Worm (Caenorhabditis elegans): ENCODE measurements around the gene doxa-1.

The doxa-1 gene

DNA sequence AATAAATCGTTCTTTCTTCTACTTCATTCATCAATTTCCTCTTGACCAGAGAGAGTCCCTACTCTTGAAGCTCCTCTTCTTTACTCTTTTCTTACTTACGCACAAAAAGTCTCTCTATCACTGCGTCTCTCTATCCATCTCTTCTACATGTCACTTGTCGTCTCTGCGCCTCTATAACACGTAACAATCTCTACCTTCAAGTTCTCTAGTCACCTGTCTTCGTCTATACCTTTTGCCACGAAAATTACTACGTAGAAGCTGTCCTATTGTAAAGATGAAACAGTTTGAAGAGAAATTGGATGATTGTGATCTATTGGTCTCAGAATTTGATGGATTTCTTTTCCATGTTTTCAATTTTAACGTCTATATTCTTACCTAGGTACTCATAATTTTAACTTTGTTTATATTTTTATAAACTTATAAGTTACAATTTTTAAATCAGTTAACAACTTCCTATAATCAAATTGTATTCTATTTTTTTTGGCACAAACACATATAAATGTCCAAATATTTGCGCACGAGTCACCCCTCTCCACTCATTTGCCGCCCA lies 24.0 kb upstream of the doxa-1 start, which contains the start of gene C02D5.2:
Gene C02D5.2, plus strand, starts transcription at position 500 of the 550 bp plus-strand sequence.
- TF ChIP-seq med-1 (GFP tag; optimal IDR thresholded peaks at IDR 0.05; ENCODE audit: insufficient read depth) (no peak), cog-1 (tag; optimal IDR thresholded peaks at IDR 0.05) (peak; percentile 44), klf-2 (GFP tag; conservative IDR thresholded peaks at IDR 0.05) (no peak)

DNA sequence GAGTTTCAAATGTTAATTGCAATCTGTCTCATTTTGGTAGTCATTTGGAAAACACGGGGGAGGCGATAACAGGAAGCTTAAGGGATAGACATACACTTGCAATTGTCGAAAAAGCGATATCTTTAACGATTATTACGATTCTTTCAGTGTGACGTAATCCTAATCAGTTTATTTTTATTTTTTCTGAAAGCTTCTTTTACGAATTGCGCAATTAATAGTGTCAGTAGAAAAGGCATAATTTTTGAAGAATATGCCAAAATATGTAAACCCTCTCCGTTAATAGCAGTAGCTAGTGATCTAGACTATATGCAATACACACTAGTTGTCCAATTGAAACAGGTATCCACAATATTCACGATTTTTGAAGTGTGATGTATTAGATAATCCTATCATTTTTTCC lies 20.5 kb upstream of the doxa-1 start:
- TF ChIP-seq T22C8.4 (GFP tag; IDR thresholded peaks at IDR 0.05) (no peak), klf-2 (GFP tag; conservative IDR thresholded peaks at IDR 0.05) (no peak), tab-1 (GFP tag; IDR thresholded peaks at IDR 0.05) (no peak), ztf-29 (GFP tag; IDR thresholded peaks at IDR 0.05) (no peak), flt-1 (GFP tag; IDR thresholded peaks at IDR 0.05) (no peak), ref-1 (GFP tag; conservative IDR thresholded peaks at IDR 0.05) (no peak), ztf-23 (GFP tag; IDR thresholded peaks at IDR 0.05) (no peak), med-1 (GFP tag; optimal IDR thresholded peaks at IDR 0.05; ENCODE audit: insufficient read depth) (no peak), cog-1 (tag; optimal IDR thresholded peaks at IDR 0.05) (no peak)

DNA sequence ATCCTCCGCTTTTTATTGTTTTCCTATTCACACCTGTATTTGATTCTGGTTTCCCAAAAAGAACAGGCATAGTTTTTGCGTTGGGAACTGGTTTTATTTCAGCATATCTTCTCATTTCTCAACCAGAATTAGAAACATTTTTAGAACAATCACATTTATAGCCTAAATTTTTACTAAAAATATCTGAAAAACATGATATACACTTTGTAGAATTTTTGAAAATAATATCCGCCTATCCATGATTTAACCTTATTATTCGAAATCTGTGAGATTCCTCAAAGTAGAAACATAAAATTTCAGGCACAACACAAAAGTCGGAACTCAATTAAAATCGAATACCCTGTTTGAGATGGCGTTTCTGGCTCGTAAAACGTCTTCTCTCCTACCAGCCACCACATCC lies 20.1 kb upstream of the doxa-1 start, which contains the start of gene acdh-6:
Gene acdh-6, plus strand, starts transcription at position 301 of the 400 bp plus-strand sequence.
- TF ChIP-seq ztf-29 (GFP tag; IDR thresholded peaks at IDR 0.05) (no peak), cog-1 (tag; optimal IDR thresholded peaks at IDR 0.05) (no peak), ztf-23 (GFP tag; IDR thresholded peaks at IDR 0.05) (no peak), T22C8.4 (GFP tag; IDR thresholded peaks at IDR 0.05) (no peak)

DNA sequence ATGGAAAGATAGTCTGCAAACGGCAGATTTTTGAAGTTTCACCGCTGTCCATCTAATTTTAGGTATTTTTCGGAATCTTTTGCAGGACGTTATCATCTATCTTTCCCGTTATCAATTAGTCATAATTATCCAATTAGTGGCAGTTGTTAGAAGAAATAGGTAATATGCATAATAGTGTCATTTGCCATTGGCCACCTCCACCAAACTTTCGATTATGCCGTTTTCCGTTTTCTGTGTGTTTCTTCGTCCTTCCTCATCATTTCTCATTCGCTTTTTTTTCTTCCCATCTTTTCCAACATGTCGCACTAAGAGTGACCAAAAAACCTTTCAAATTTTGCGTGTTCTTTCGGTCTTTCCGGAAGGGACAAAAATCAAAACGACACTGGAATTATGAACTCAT lies 16.5 kb upstream of the doxa-1 start:
- TF ChIP-seq ref-1 (GFP tag; conservative IDR thresholded peaks at IDR 0.05): no peak
- no peak for TF ChIP-seq T22C8.4 (GFP tag; IDR thresholded peaks at IDR 0.05)
- TF ChIP-seq flt-1 (GFP tag; IDR thresholded peaks at IDR 0.05): no peak
- no peak for TF ChIP-seq cog-1 (tag; optimal IDR thresholded peaks at IDR 0.05)
- no peak for TF ChIP-seq ztf-23 (GFP tag; IDR thresholded peaks at IDR 0.05)
- no peak for TF ChIP-seq ztf-29 (GFP tag; IDR thresholded peaks at IDR 0.05)
- no peak for TF ChIP-seq tab-1 (GFP tag; IDR thresholded peaks at IDR 0.05)
- TF ChIP-seq med-1 (GFP tag; optimal IDR thresholded peaks at IDR 0.05; ENCODE audit: insufficient read depth): no peak
- TF ChIP-seq klf-2 (GFP tag; conservative IDR thresholded peaks at IDR 0.05): no peak

DNA sequence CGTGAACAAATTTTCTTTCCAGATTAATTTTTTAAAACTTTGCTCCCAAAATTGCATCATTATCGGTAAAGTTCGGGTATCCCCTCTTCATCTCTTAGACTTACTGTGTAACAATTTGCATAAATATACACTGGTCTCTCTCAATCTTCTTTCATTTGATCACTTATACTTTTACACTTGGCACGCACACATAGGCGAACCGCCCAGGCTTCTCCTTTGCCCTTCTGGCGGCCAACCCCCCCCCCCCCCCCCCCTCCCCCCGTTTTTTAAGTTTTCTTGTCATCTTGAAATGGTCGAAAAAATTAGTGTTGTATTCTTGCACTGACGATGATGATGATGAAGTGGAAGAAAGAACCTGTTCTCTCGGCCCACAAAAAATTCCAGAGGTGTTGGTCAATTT lies 10.6 kb upstream of the doxa-1 start:
- TF ChIP-seq flt-1 (GFP tag; IDR thresholded peaks at IDR 0.05) (no peak), ref-1 (GFP tag; conservative IDR thresholded peaks at IDR 0.05) (no peak), ztf-23 (GFP tag; IDR thresholded peaks at IDR 0.05) (no peak), T22C8.4 (GFP tag; IDR thresholded peaks at IDR 0.05) (no peak), tab-1 (GFP tag; IDR thresholded peaks at IDR 0.05) (no peak), cog-1 (tag; optimal IDR thresholded peaks at IDR 0.05) (no peak), ztf-29 (GFP tag; IDR thresholded peaks at IDR 0.05) (no peak), klf-2 (GFP tag; conservative IDR thresholded peaks at IDR 0.05) (no peak), med-1 (GFP tag; optimal IDR thresholded peaks at IDR 0.05; ENCODE audit: insufficient read depth) (no peak)

DNA sequence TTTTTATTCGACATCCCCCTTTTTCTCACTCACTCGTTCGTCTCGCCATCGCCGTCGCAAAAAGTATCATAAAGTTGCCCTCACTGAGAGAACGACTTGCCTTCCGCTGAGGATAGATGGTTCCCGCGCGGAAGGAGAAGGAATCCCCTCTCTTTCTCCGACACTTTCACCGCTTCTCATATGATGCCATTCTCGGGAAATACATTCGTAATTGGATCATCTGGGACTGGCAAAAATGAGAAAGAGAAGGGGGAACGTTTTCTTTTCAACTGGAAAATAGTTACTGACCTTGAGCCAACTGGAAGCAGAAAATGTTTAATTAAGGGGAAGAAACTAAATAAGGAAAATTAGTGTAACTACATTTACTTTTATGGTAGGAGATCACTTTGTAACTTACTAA lies 9.1 kb upstream of the doxa-1 start:
- TF ChIP-seq tab-1 (GFP tag; IDR thresholded peaks at IDR 0.05): no peak

DNA sequence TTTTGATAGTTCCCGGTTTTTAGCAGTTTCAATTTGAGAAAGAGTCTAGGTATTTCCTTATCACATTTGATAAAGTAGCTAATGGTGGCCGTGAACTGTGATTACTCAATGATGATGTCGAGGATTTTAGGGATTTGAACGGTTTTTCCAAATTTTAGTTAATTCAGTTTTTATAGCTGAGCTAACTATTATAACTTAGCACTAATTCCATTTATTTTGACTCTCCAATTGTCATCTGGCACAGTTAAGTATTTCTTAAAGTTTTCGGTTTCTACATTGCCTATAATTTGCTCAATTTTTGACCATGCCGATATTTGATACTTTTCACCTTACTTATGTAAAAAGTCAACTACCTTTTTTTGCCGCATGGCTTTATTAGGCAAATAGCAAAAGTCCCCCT lies 7.6 kb upstream of the doxa-1 start:
- TF ChIP-seq ref-1 (GFP tag; conservative IDR thresholded peaks at IDR 0.05): no peak
- TF ChIP-seq T22C8.4 (GFP tag; IDR thresholded peaks at IDR 0.05): no peak
- no peak for TF ChIP-seq ztf-29 (GFP tag; IDR thresholded peaks at IDR 0.05)
- no peak for TF ChIP-seq flt-1 (GFP tag; IDR thresholded peaks at IDR 0.05)
- TF ChIP-seq med-1 (GFP tag; optimal IDR thresholded peaks at IDR 0.05; ENCODE audit: insufficient read depth): no peak
- TF ChIP-seq tab-1 (GFP tag; IDR thresholded peaks at IDR 0.05): no peak
- TF ChIP-seq ztf-23 (GFP tag; IDR thresholded peaks at IDR 0.05): no peak
- TF ChIP-seq klf-2 (GFP tag; conservative IDR thresholded peaks at IDR 0.05): no peak
- no peak for TF ChIP-seq cog-1 (tag; optimal IDR thresholded peaks at IDR 0.05)

DNA sequence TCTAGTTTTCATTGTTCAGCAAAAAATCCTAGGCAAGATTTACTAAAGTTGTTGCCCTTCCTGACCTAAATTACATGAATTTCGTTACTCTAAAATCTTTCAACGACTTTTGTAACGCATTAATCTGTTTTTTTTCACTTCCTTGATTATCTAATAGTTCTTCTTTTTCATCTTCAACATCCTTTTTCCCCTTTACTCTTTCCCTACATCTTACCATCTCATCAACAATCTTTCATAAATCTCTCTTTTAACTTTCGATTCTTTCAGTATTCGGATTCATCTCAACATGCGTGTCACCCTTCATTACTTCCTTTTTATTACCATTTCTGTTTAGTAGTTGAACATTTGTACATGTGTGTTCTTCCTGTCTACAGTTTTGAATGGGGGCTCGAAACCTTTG lies 7.0 kb upstream of the doxa-1 start:
- TF ChIP-seq klf-2 (GFP tag; conservative IDR thresholded peaks at IDR 0.05) (no peak), ztf-29 (GFP tag; IDR thresholded peaks at IDR 0.05) (no peak), cog-1 (tag; optimal IDR thresholded peaks at IDR 0.05) (no peak), ref-1 (GFP tag; conservative IDR thresholded peaks at IDR 0.05) (no peak), T22C8.4 (GFP tag; IDR thresholded peaks at IDR 0.05) (no peak), ztf-23 (GFP tag; IDR thresholded peaks at IDR 0.05) (no peak), flt-1 (GFP tag; IDR thresholded peaks at IDR 0.05) (no peak), med-1 (GFP tag; optimal IDR thresholded peaks at IDR 0.05; ENCODE audit: insufficient read depth) (no peak), tab-1 (GFP tag; IDR thresholded peaks at IDR 0.05) (no peak)

DNA sequence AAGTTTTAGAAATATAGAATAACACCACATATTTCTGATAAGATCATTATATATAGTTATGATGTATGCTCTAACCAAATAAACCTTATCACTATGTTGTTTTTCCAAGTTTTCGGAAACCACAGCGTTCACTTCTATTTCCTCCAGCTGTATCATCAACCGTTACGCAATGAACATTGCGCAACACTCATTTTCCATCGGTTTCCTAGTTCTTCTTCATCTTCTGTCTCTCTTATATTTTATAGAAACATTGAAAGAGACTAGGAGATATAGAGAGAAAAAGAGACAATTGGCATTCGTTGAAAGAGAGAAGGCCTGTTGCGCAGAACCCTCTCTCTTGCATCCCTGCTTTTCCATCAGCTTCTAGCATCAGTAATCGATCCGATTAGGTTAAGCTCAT lies 6.6 kb upstream of the doxa-1 start:
- TF ChIP-seq ztf-23 (GFP tag; IDR thresholded peaks at IDR 0.05): no peak
- TF ChIP-seq flt-1 (GFP tag; IDR thresholded peaks at IDR 0.05): no peak

DNA sequence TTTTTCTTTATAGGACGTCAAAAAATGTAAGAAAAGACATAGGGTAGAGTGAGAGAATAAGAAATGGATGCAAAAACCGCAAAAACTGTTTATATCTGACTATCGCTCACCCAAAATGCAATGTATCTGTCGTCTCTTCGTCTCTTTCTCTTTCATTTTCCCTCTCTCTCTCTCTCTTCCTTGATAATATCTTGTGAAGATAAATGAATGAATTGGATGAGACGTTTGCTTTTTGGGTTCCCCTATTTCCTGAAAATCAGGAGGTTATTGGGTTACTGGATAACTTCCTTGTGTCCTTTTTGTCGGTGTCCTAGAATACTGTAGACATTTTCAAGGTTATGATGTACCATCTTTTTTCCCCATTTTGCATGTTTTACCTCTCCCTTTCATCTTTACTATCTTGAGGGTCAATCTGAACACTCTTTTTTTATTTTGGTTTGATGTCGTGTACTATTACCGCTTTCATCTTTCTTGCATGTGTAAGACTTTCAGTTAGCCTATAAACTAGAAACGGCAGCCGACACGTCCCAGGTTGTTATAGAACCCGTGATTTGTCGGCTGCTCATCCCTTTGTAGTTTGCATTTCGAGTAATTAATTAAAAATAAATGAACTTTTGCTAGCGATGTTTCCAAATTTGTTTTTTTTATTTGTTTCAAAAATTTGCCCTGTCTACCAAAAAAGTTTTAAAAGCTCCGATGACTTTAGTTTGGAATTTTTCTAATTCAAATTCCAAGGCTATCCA lies 5.4 kb upstream of the doxa-1 start:
- no peak for TF ChIP-seq ztf-29 (GFP tag; IDR thresholded peaks at IDR 0.05)

DNA sequence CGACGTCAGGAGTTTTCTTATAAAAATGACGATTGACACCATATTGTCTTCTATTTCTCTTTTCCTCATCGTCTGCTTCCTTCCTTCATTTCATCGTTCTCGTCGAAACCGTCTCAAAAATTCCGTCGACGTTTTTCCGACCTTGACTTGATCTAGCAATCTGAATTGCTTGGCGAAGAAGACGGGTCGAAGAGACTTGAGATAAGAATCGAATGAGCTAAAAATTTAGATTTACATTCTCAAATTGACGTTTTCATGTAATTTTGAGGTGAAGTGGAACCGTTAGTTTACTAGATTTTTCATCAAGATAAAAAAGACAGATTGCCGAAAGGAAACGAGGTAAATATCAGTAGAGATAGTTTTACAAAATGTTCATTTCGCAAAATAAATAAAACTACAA lies 3.4 kb upstream of the doxa-1 start:
- no peak for TF ChIP-seq cog-1 (tag; optimal IDR thresholded peaks at IDR 0.05)
- no peak for TF ChIP-seq flt-1 (GFP tag; IDR thresholded peaks at IDR 0.05)
- no peak for TF ChIP-seq ztf-29 (GFP tag; IDR thresholded peaks at IDR 0.05)
- TF ChIP-seq ztf-23 (GFP tag; IDR thresholded peaks at IDR 0.05): no peak
- TF ChIP-seq klf-2 (GFP tag; conservative IDR thresholded peaks at IDR 0.05): no peak
- TF ChIP-seq tab-1 (GFP tag; IDR thresholded peaks at IDR 0.05): no peak
- TF ChIP-seq T22C8.4 (GFP tag; IDR thresholded peaks at IDR 0.05): no peak
- no peak for TF ChIP-seq ref-1 (GFP tag; conservative IDR thresholded peaks at IDR 0.05)
- no peak for TF ChIP-seq med-1 (GFP tag; optimal IDR thresholded peaks at IDR 0.05; ENCODE audit: insufficient read depth)
